Worm (Caenorhabditis elegans): ENCODE measurements around the gene nhr-91.

DNA sequence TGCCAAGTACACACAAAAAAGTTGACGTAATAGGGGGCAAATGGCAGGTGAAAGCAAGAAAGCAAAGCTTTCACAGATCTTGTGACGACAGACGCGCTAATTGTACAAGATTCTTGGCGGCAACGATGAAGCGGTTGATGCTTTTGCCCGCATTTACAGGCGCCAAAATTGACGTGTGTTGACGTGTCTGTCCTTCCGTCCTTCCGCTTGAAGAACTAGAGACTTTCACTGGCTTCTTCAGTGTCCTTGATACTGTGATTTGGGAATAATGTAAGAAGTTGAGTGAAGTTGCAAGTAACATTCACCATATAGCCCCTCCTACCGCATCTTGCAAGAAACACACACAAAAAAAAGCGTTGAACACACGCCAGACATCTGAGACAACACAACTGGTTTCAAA, 25.4 kb upstream of the nhr-91 start, which contains the start of gene jud-4:
- TF ChIP-seq ceh-13 (GFP tag; optimal IDR thresholded peaks at IDR 0.05) (no peak), ama-1 (optimal IDR thresholded peaks at IDR 0.05) (no peak), aly-1 (tag; optimal IDR thresholded peaks at IDR 0.05) (no peak), tbx-11 (GFP tag; IDR thresholded peaks at IDR 0.05) (no peak), hmbx-1 (tag; optimal IDR thresholded peaks at IDR 0.05) (no peak)

Measured in whole organism, early embryonic.